Worm (Caenorhabditis elegans) whole organism, mixed stage, embryonic: ENCODE data around the gene clc-6.

Experiments
- ceh-43 ChIP-seq: fragments of 200-800 bp; sonication (Bioruptor generic); optimal IDR thresholded peaks from 2 replicates; lab custom pipeline; 2018; ENCODE audit warnings: mild to moderate bottlenecking, missing genetic modification characterization, moderate library complexity, missing compliant biosample characterization
- lin-13 ChIP-seq: fragments of 150-350 bp; optimal IDR thresholded peaks from 2 replicates; lab custom pipeline; 2014; ENCODE audit warnings: missing biosample characterization, missing genetic modification characterization
- nhr-12 ChIP-seq: fragments of 150-350 bp; optimal IDR thresholded peaks from 2 replicates; lab custom pipeline; 2014; ENCODE audit warnings: missing biosample characterization, missing genetic modification characterization
- nhr-2 ChIP-seq: fragments of 150-350 bp; optimal IDR thresholded peaks from 2 replicates; lab custom pipeline; 2014; ENCODE audit warnings: missing biosample characterization, missing genetic modification characterization
- unc-62 ChIP-seq: fragments of 150-350 bp; optimal IDR thresholded peaks from 2 replicates; lab custom pipeline; 2014; ENCODE audit warnings: missing biosample characterization, missing genetic modification reagents, missing genetic modification characterization

DNA sequence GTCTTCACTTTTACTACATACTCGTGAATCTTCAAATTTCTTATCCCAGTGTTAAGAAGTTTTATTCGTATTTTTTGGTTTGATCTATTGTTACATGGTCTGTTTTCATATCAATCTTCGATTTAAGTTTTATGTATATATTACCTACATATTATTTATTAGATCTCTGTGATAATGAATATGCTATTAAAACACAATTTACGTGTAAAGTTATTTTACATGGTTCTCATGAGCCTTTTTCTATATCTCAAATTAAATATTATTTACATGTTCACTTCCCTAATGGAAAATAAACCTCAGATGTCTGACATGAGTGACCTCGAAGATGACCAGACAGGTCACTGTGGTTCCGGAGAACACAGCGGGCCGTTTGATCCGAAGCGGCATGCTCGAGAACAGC is 48.5 kb upstream of the clc-6 start, which contains the start of gene mxl-1:
- no peak for TF ChIP-seq nhr-2 (tag; lab: Kevin White, UChicago)
- no peak for TF ChIP-seq ceh-43 (GFP tag; lab: Kevin White, UChicago)
- no peak for TF ChIP-seq unc-62
- TF ChIP-seq lin-13 (tag; lab: Kevin White, UChicago), result no peak
- no peak for TF ChIP-seq nhr-12 (tag; lab: Kevin White, UChicago)
